Worm (Caenorhabditis elegans): ENCODE results near the gene grl-29.

DNA sequence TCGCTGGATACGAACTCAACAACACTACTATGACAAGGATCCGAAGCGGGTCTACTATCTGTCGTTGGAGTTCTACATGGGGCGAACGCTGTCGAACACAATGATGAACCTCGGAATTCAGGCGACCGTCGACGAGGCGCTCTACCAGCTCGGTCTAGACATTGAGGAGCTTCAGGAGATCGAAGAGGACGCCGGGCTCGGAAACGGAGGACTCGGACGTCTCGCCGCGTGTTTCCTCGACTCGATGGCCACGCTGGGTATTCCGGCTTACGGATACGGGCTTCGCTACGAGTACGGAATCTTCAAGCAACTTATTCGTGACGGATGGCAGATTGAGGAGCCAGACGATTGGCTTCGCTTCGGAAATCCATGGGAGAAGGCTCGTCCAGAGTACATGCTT lies 26.6 kb upstream of the grl-29 start:
- TF ChIP-seq nhr-85 (tag) (no peak), ztf-4 (tag; optimal IDR thresholded peaks at IDR 0.05) (no peak), efl-1 (optimal IDR thresholded peaks at IDR 0.05) (no peak), efl-1 (GFP tag; optimal IDR thresholded peaks at IDR 0.05 in 1 of 2) (no peak), elt-2 (tag; optimal IDR thresholded peaks at IDR 0.05) (no peak), mdl-1 (tag; optimal IDR thresholded peaks at IDR 0.05) (no peak), aha-1 (tag; optimal IDR thresholded peaks at IDR 0.05) (no peak), unc-62 (GFP tag; optimal IDR thresholded peaks at IDR 0.05) (no peak)
